Fruit fly (Drosophila melanogaster) whole organism, embryonic: Measurements from ENCODE around the gene Spt6.

ENCODE experiments used
- ATbp ChIP-seq: fragments of 200-800 bp; sonication (Bioruptor generic); optimal IDR thresholded peaks from 2 replicates; lab custom pipeline; 2017; ENCODE audit warnings: missing biosample characterization, mild to moderate bottlenecking, missing genetic modification characterization, missing genetic modification reagents
- Aef1 ChIP-seq: fragments of 200-800 bp; sonication (Bioruptor generic); IDR thresholded peaks from 3 replicates; pipeline ENCODE4 v1.3.6; 2022; ENCODE audit warnings: missing biosample characterization, missing genetic modification characterization
- B-H2 ChIP-seq: fragments of 200-800 bp; sonication (Bioruptor generic); optimal IDR thresholded peaks from 2 replicates; lab custom pipeline; 2018; ENCODE audit warnings: missing biosample characterization, mild to moderate bottlenecking, missing genetic modification characterization
- Bdp1 ChIP-seq: fragments of 200-800 bp; sonication (Bioruptor generic); optimal IDR thresholded peaks from 3 replicates; lab custom pipeline; 2016; ENCODE audit warnings: missing biosample characterization, missing genetic modification characterization
- Blimp-1 ChIP-seq: fragments of 200-800 bp; sonication (Bioruptor generic); optimal IDR thresholded peaks from 3 replicates; lab custom pipeline; 2018; ENCODE audit warnings: missing biosample characterization, missing genetic modification characterization, mild to moderate bottlenecking, moderate library complexity, missing genetic modification reagents
- CG10462 ChIP-seq: fragments of 200-800 bp; sonication (Bioruptor generic); optimal IDR thresholded peaks from 2 replicates; lab custom pipeline; 2016; ENCODE audit warnings: missing biosample characterization, missing genetic modification characterization
- CG10654 ChIP-seq: fragments of 200-800 bp; sonication (Bioruptor generic); optimal IDR thresholded peaks from 2 replicates; lab custom pipeline; 2016; ENCODE audit warnings: missing biosample characterization, missing genetic modification characterization
- CG1233 ChIP-seq: fragments of 200-800 bp; sonication (Bioruptor generic); optimal IDR thresholded peaks from 4 replicates; lab custom pipeline; 2018; ENCODE audit warnings: missing biosample characterization, mild to moderate bottlenecking, missing genetic modification characterization
- CG14014 ChIP-seq: fragments of 200-800 bp; sonication (Bioruptor generic); IDR thresholded peaks from 2 replicates; pipeline ENCODE4 v1.3.6; 2022; ENCODE audit warnings: missing biosample characterization, missing genetic modification characterization
- CG14965 ChIP-seq: fragments of 200-800 bp; sonication (Bioruptor generic); optimal IDR thresholded peaks from 2 replicates; lab custom pipeline; 2016; ENCODE audit warnings: missing biosample characterization, missing genetic modification characterization, borderline replicate concordance
- CG15011 ChIP-seq: fragments of 200-800 bp; sonication (Bioruptor generic); optimal IDR thresholded peaks from 3 replicates; lab custom pipeline; 2018; ENCODE audit warnings: missing biosample characterization, mild to moderate bottlenecking, missing genetic modification characterization
- CG15514 ChIP-seq: fragments of 200-800 bp; sonication (Bioruptor generic); optimal IDR thresholded peaks from 3 replicates; lab custom pipeline; 2017; ENCODE audit warnings: missing biosample characterization, missing genetic modification characterization, mild to moderate bottlenecking, moderate library complexity, missing genetic modification reagents
- CG17802 ChIP-seq: fragments of 200-800 bp; sonication (Bioruptor generic); optimal IDR thresholded peaks from 2 replicates; lab custom pipeline; 2018; ENCODE audit warnings: missing biosample characterization, mild to moderate bottlenecking, missing genetic modification characterization, moderate library complexity
- CG17829 ChIP-seq: fragments of 200-800 bp; optimal IDR thresholded peaks from 2 replicates; lab custom pipeline; 2019; ENCODE audit warnings: missing biosample characterization, mild to moderate bottlenecking, missing genetic modification characterization, moderate library complexity
- CG2129 ChIP-seq: fragments of 200-800 bp; sonication (Bioruptor generic); IDR thresholded peaks from 2 replicates; pipeline ENCODE4 v1.3.6; 2022; ENCODE audit warnings: missing biosample characterization, missing genetic modification characterization; ENCODE audit not compliant: partially characterized antibody
- CG30431 ChIP-seq: fragments of 200-800 bp; sonication (Bioruptor generic); optimal IDR thresholded peaks from 2 replicates; lab custom pipeline; 2017; ENCODE audit warnings: missing biosample characterization, missing genetic modification characterization
- CG31224 ChIP-seq: fragments of 200-800 bp; sonication (Bioruptor generic); IDR thresholded peaks from 2 replicates; pipeline ENCODE4 v1.3.6; 2022; ENCODE audit warnings: missing biosample characterization, missing genetic modification characterization
- CG6813 ChIP-seq: fragments of 200-800 bp; sonication (Bioruptor generic); optimal IDR thresholded peaks from 2 replicates; lab custom pipeline; 2017; ENCODE audit warnings: missing biosample characterization, missing genetic modification characterization, mild to moderate bottlenecking, moderate library complexity, missing genetic modification reagents
- CG7271 ChIP-seq: fragments of 200-800 bp; sonication (Bioruptor generic); optimal IDR thresholded peaks from 2 replicates; lab custom pipeline; 2018; ENCODE audit warnings: missing biosample characterization, mild to moderate bottlenecking, missing genetic modification characterization, moderate library complexity
- CG9727 ChIP-seq: fragments of 200-800 bp; sonication (Bioruptor generic); optimal IDR thresholded peaks from 3 replicates; lab custom pipeline; 2017; ENCODE audit warnings: missing biosample characterization, mild to moderate bottlenecking, missing genetic modification characterization
- CG9797 ChIP-seq: fragments of 200-800 bp; sonication (Bioruptor generic); optimal IDR thresholded peaks from 3 replicates; lab custom pipeline; 2018; ENCODE audit warnings: missing biosample characterization, mild to moderate bottlenecking, missing genetic modification characterization
- CTCF ChIP-seq: fragments of 200-800 bp; sonication (Bioruptor generic); optimal IDR thresholded peaks from 2 replicates; lab custom pipeline; 2017; ENCODE audit warnings: missing biosample characterization, mild to moderate bottlenecking, missing genetic modification characterization, moderate library complexity
- D19B ChIP-seq: fragments of 200-800 bp; sonication (Bioruptor generic); optimal IDR thresholded peaks from 2 replicates; lab custom pipeline; 2017; ENCODE audit warnings: missing biosample characterization, mild to moderate bottlenecking, missing genetic modification characterization
- E2f1 ChIP-seq: fragments of 200-800 bp; sonication (Bioruptor generic); IDR thresholded peaks from 2 replicates; pipeline ENCODE4 v1.3.6; 2022; ENCODE audit warnings: missing biosample characterization, missing genetic modification characterization
- Hmr ChIP-seq: fragments of 200-800 bp; sonication (Bioruptor generic); optimal IDR thresholded peaks from 3 replicates; lab custom pipeline; 2017; ENCODE audit warnings: mild to moderate bottlenecking, missing biosample characterization, missing genetic modification reagents, missing genetic modification characterization
- Mes4 ChIP-seq: fragments of 200-800 bp; sonication (Bioruptor generic); optimal IDR thresholded peaks from 2 replicates; lab custom pipeline; 2016; ENCODE audit warnings: missing biosample characterization, missing genetic modification characterization
- Myb ChIP-seq: fragments of 200-800 bp; sonication (Bioruptor generic); optimal IDR thresholded peaks from 2 replicates; lab custom pipeline; 2016; ENCODE audit warnings: missing biosample characterization, missing genetic modification characterization
- Poxn ChIP-seq: fragments of 200-800 bp; sonication (Bioruptor generic); IDR thresholded peaks from 2 replicates; pipeline ENCODE4 v1.3.6; 2022; ENCODE audit warnings: missing biosample characterization, missing genetic modification characterization
- Ssrp ChIP-seq: fragments of 200-800 bp; sonication (Bioruptor generic); optimal IDR thresholded peaks from 2 replicates; lab custom pipeline; 2018; ENCODE audit warnings: missing biosample characterization, mild to moderate bottlenecking, missing genetic modification characterization, moderate library complexity
- Xbp1 ChIP-seq: fragments of 200-800 bp; sonication (Bioruptor generic); optimal IDR thresholded peaks from 3 replicates; lab custom pipeline; 2016; ENCODE audit warnings: missing biosample characterization, mild to moderate bottlenecking, missing genetic modification characterization
- bbx ChIP-seq: fragments of 200-800 bp; sonication (Bioruptor generic); IDR thresholded peaks from 2 replicates; pipeline ENCODE4 v1.3.6; 2022; ENCODE audit warnings: missing biosample characterization, missing genetic modification characterization; ENCODE audit not compliant: partially characterized antibody
- cg ChIP-seq: fragments of 200-800 bp; sonication (Bioruptor generic); optimal IDR thresholded peaks from 3 replicates; lab custom pipeline; 2019; ENCODE audit warnings: missing biosample characterization, mild to moderate bottlenecking, missing genetic modification characterization, moderate library complexity
- chm ChIP-seq: fragments of 200-800 bp; sonication (Bioruptor generic); IDR thresholded peaks from 2 replicates; pipeline ENCODE4 v1.3.6; 2022; ENCODE audit warnings: missing biosample characterization, missing genetic modification characterization
- dm ChIP-seq: fragments of 200-800 bp; sonication (Bioruptor generic); optimal IDR thresholded peaks from 3 replicates; lab custom pipeline; 2016; ENCODE audit warnings: missing biosample characterization, missing genetic modification characterization
- emc ChIP-seq: fragments of 200-800 bp; sonication (Bioruptor generic); optimal IDR thresholded peaks from 2 replicates; lab custom pipeline; 2016; ENCODE audit warnings: missing biosample characterization, missing genetic modification characterization
- esg ChIP-seq: fragments of 200-800 bp; sonication (Bioruptor generic); conservative IDR thresholded peaks from 2 replicates; pipeline ENCODE4 v1.3.6; 2022; ENCODE audit warnings: missing biosample characterization, missing genetic modification characterization
- exex ChIP-seq: fragments of 200-800 bp; sonication (Bioruptor generic); optimal IDR thresholded peaks from 4 replicates; lab custom pipeline; 2018; ENCODE audit warnings: missing biosample characterization, mild to moderate bottlenecking, missing genetic modification characterization, moderate library complexity
- grn ChIP-seq: fragments of 200-800 bp; sonication (Bioruptor generic); optimal IDR thresholded peaks from 3 replicates; lab custom pipeline; 2017; ENCODE audit warnings: missing biosample characterization, missing genetic modification characterization
- h ChIP-seq: fragments of >200 bp; optimal IDR thresholded peaks from 2 replicates; lab custom pipeline; 2017
- her ChIP-seq: fragments of 200-800 bp; sonication (Bioruptor generic); optimal IDR thresholded peaks from 2 replicates; lab custom pipeline; 2016; ENCODE audit warnings: missing biosample characterization, missing genetic modification characterization
- inv ChIP-seq: fragments of 200-800 bp; sonication (Bioruptor generic); IDR thresholded peaks from 2 replicates; pipeline ENCODE4 v1.3.6; 2022; ENCODE audit warnings: missing biosample characterization, missing genetic modification characterization; ENCODE audit not compliant: partially characterized antibody
- lov ChIP-seq, 2 experiments: fragments of 200-800 bp in 1 of 2; fragments of >200 bp in 1 of 2; sonication (Bioruptor generic) in 1 of 2; IDR thresholded peaks in 1 of 2; optimal IDR thresholded peaks in 1 of 2; 2 replicates in 1 of 2; 3 replicates in 1 of 2; pipeline versions ENCODE4 v1.3.6 to Lab custom; 2017 to 2022; ENCODE audit warnings: missing biosample characterization in 1 of 2, missing genetic modification characterization in 1 of 2
- maf-S ChIP-seq: fragments of 200-800 bp; sonication (Bioruptor generic); optimal IDR thresholded peaks from 2 replicates; lab custom pipeline; 2016; ENCODE audit warnings: missing biosample characterization, missing genetic modification characterization
- nom ChIP-seq: fragments of 200-800 bp; sonication (Bioruptor generic); optimal IDR thresholded peaks from 2 replicates; lab custom pipeline; 2017; ENCODE audit warnings: missing biosample characterization, missing genetic modification characterization, mild to moderate bottlenecking, moderate library complexity, missing genetic modification reagents
- sc ChIP-seq, 3 experiments: fragments of >200 bp in 2 of 3; fragments of 200-800 bp in 1 of 3; sonication (Bioruptor generic) in 1 of 3; optimal IDR thresholded peaks; 2 replicates in 2 of 3; 3 replicates in 1 of 3; lab custom pipeline; 2017; ENCODE audit warnings: mild to moderate bottlenecking in 1 of 3, missing biosample characterization in 1 of 3, missing genetic modification characterization in 1 of 3, missing genetic modification reagents in 1 of 3
- scrt ChIP-seq: fragments of 200-800 bp; sonication (Bioruptor generic); optimal IDR thresholded peaks from 2 replicates; lab custom pipeline; 2018; ENCODE audit warnings: missing biosample characterization, mild to moderate bottlenecking, missing genetic modification characterization, moderate library complexity
- stwl ChIP-seq: fragments of 200-800 bp; sonication (Bioruptor generic); optimal IDR thresholded peaks from 3 replicates; lab custom pipeline; 2018; ENCODE audit warnings: missing biosample characterization, mild to moderate bottlenecking, missing genetic modification characterization, moderate library complexity
- tap ChIP-seq: fragments of 200-800 bp; optimal IDR thresholded peaks from 3 replicates; lab custom pipeline; 2019; ENCODE audit warnings: missing biosample characterization, mild to moderate bottlenecking, missing genetic modification characterization, moderate library complexity
- toy ChIP-seq: fragments of 200-800 bp; sonication (Bioruptor generic); IDR thresholded peaks from 2 replicates; pipeline ENCODE4 v1.3.6; 2022; ENCODE audit warnings: missing biosample characterization, missing genetic modification characterization
- usp ChIP-seq: fragments of >200 bp; optimal IDR thresholded peaks from 2 replicates; lab custom pipeline; 2017; ENCODE audit warnings: missing biosample characterization, missing genetic modification characterization
- yki ChIP-seq: fragments of >200 bp; optimal IDR thresholded peaks from 3 replicates; lab custom pipeline; 2018

Gene Spt6

dm6 chrX:6225472-6226049 lies 42.0 kb upstream of the Spt6 start, which contains the start of gene dtn (continued):
- TF ChIP-seq Mes4 (GFP tag; lab: Kevin White, UChicago) (no peak), maf-S (GFP tag; lab: Kevin White, UChicago) (no peak), Aef1 (no peak), Ssrp (tag; lab: Kevin White, UChicago) (no peak), CG6813 (GFP tag; lab: Kevin White, UChicago) (no peak), CG7271 (tag; lab: Kevin White, UChicago) (no peak), CG17829 (tag; lab: Kevin White, UChicago) (peak; percentile 15), emc (GFP tag; lab: Kevin White, UChicago) (no peak), CG9797 (peak; percentile 59), Myb (GFP tag; lab: Kevin White, UChicago) (peak; percentile 42), B-H2 (no peak), CG17802 (tag; lab: Kevin White, UChicago) (no peak), CG15514 (GFP tag; lab: Kevin White, UChicago) (peak; percentile 30), cg (GFP tag; lab: Kevin White, UChicago) (peak; percentile 97), CG30431 (GFP tag; lab: Kevin White, UChicago) (no peak), CG2129 (GFP tag; lab: Robert Waterston, UW) (no peak), lov (optimal IDR thresholded peaks at IDR 0.05; lab: Kevin White, UChicago) (no peak), lov (GFP tag; IDR thresholded peaks at IDR 0.05; lab: Robert Waterston, UW) (no peak), exex (tag; lab: Kevin White, UChicago) (no peak), inv (GFP tag; lab: Robert Waterston, UW) (no peak), grn (GFP tag; lab: Kevin White, UChicago) (no peak), CG15011 (no peak), CG14014 (no peak), Xbp1 (GFP tag; lab: Kevin White, UChicago) (no peak), CG10462 (GFP tag; lab: Kevin White, UChicago) (no peak), Blimp-1 (GFP tag; lab: Kevin White, UChicago) (no peak), Bdp1 (GFP tag; lab: Kevin White, UChicago) (no peak), h (lab: Kevin White, UChicago) (no peak), CG31224 (GFP tag; lab: Robert Waterston, UW) (no peak), esg (no peak), Poxn (no peak), CG1233 (GFP tag; lab: Kevin White, UChicago) (no peak), dm (GFP tag; lab: Kevin White, UChicago) (no peak), CG14965 (GFP tag; lab: Kevin White, UChicago) (no peak), chm (GFP tag; lab: Robert Waterston, UW) (no peak), ATbp (GFP tag; lab: Kevin White, UChicago) (no peak), stwl (peak; percentile 18), her (GFP tag; lab: Kevin White, UChicago) (no peak), yki (lab: Kevin White, UChicago) (no peak), CTCF (no peak), tap (tag; lab: Kevin White, UChicago) (no peak), D19B (GFP tag; lab: Kevin White, UChicago) (no peak), toy (GFP tag; lab: Robert Waterston, UW) (no peak), nom (GFP tag; lab: Kevin White, UChicago) (no peak), scrt (GFP tag; lab: Kevin White, UChicago) (no peak), sc (optimal IDR thresholded peaks at IDR 0.05; lab: Kevin White, UChicago) (no peak), sc (GFP tag; optimal IDR thresholded peaks at IDR 0.05; lab: Kevin White, UChicago) (no peak), bbx (GFP tag; lab: Robert Waterston, UW) (no peak), CG10654 (GFP tag; lab: Kevin White, UChicago) (no peak), usp (GFP tag; lab: Kevin White, UChicago) (no peak), E2f1 (GFP tag; lab: Robert Waterston, UW) (no peak), CG9727 (GFP tag; lab: Kevin White, UChicago) (no peak), Hmr (GFP tag; lab: Kevin White, UChicago) (no peak)
